Fruit fly (Drosophila melanogaster) whole organism, embryonic: ENCODE measurements around the gene Gr21a.

Experiments used
- CG10321 ChIP-seq: fragments of 200-800 bp; sonication (Bioruptor generic); IDR thresholded peaks from 2 replicates; pipeline ENCODE4 v1.3.6; 2022; ENCODE audit warnings: missing biosample characterization, missing genetic modification characterization
- CG10431 ChIP-seq: fragments of 200-800 bp; sonication (Bioruptor generic); optimal IDR thresholded peaks from 3 replicates; lab custom pipeline; 2018; ENCODE audit warnings: missing biosample characterization, mild to moderate bottlenecking, missing genetic modification characterization
- CG10979 ChIP-seq: fragments of 200-800 bp; sonication (Bioruptor generic); optimal IDR thresholded peaks from 2 replicates; lab custom pipeline; 2018; ENCODE audit warnings: missing biosample characterization, mild to moderate bottlenecking, missing genetic modification characterization, moderate library complexity
- CG12104 ChIP-seq: fragments of 200-800 bp; sonication (Bioruptor generic); optimal IDR thresholded peaks from 3 replicates; lab custom pipeline; 2016; ENCODE audit warnings: missing biosample characterization, missing genetic modification characterization
- CG12155 ChIP-seq: fragments of 200-800 bp; sonication (Bioruptor generic); optimal IDR thresholded peaks from 3 replicates; lab custom pipeline; 2016; ENCODE audit warnings: missing biosample characterization, missing genetic modification characterization
- CG12219 ChIP-seq: fragments of 200-800 bp; sonication (Bioruptor generic); optimal IDR thresholded peaks from 3 replicates; lab custom pipeline; 2018; ENCODE audit warnings: missing biosample characterization, mild to moderate bottlenecking, missing genetic modification characterization
- CG14860 ChIP-seq: fragments of 200-800 bp; sonication (Bioruptor generic); IDR thresholded peaks from 3 replicates; pipeline ENCODE4 v1.3.6; 2022; ENCODE audit warnings: missing biosample characterization, missing genetic modification characterization; ENCODE audit not compliant: partially characterized antibody
- CG15269 ChIP-seq: fragments of 200-800 bp; sonication (Bioruptor generic); optimal IDR thresholded peaks from 2 replicates; lab custom pipeline; 2018; ENCODE audit warnings: missing biosample characterization, mild to moderate bottlenecking, missing genetic modification characterization, moderate library complexity
- CG1603 ChIP-seq: fragments of 200-800 bp; sonication (Bioruptor generic); optimal IDR thresholded peaks from 2 replicates; lab custom pipeline; 2019; ENCODE audit warnings: missing biosample characterization, mild to moderate bottlenecking, missing genetic modification characterization, moderate library complexity
- CG17328 ChIP-seq: fragments of 200-800 bp; sonication (Bioruptor generic); IDR thresholded peaks from 2 replicates; pipeline ENCODE4 v1.3.6; 2022; ENCODE audit warnings: missing biosample characterization, missing genetic modification characterization
- CG17568 ChIP-seq: fragments of 200-800 bp; sonication (Bioruptor generic); optimal IDR thresholded peaks from 2 replicates; lab custom pipeline; 2018; ENCODE audit warnings: missing biosample characterization, mild to moderate bottlenecking, missing genetic modification characterization, moderate library complexity
- CG30431 ChIP-seq: fragments of 200-800 bp; sonication (Bioruptor generic); optimal IDR thresholded peaks from 2 replicates; lab custom pipeline; 2017; ENCODE audit warnings: missing biosample characterization, missing genetic modification characterization
- CG4424 ChIP-seq: fragments of 200-800 bp; sonication (Bioruptor generic); optimal IDR thresholded peaks from 3 replicates; lab custom pipeline; 2016; ENCODE audit warnings: missing biosample characterization, missing genetic modification characterization
- CG4707 ChIP-seq: fragments of 200-800 bp; sonication (Bioruptor generic); optimal IDR thresholded peaks from 2 replicates; lab custom pipeline; 2018; ENCODE audit warnings: missing biosample characterization, mild to moderate bottlenecking, missing genetic modification characterization, moderate library complexity
- CG6654 ChIP-seq: fragments of 200-800 bp; sonication (Bioruptor generic); optimal IDR thresholded peaks from 2 replicates; lab custom pipeline; 2017; ENCODE audit warnings: missing biosample characterization, mild to moderate bottlenecking, missing genetic modification characterization
- CG7745 ChIP-seq: fragments of 200-800 bp; sonication (Bioruptor generic); optimal IDR thresholded peaks from 2 replicates; lab custom pipeline; 2018; ENCODE audit warnings: missing biosample characterization, mild to moderate bottlenecking, missing genetic modification characterization, moderate library complexity
- CG8281 ChIP-seq: fragments of 200-800 bp; sonication (Bioruptor generic); optimal IDR thresholded peaks from 2 replicates; lab custom pipeline; 2018; ENCODE audit warnings: missing biosample characterization, mild to moderate bottlenecking, missing genetic modification characterization, moderate library complexity
- CG8944 ChIP-seq: fragments of 200-800 bp; sonication (Bioruptor generic); optimal IDR thresholded peaks from 3 replicates; lab custom pipeline; 2016; ENCODE audit warnings: missing biosample characterization, missing genetic modification characterization
- D19A ChIP-seq: fragments of 200-800 bp; optimal IDR thresholded peaks from 3 replicates; lab custom pipeline; 2019; ENCODE audit warnings: missing biosample characterization, mild to moderate bottlenecking, missing genetic modification characterization, moderate library complexity
- Dfd ChIP-seq, 2 experiments: fragments of >200 bp; optimal IDR thresholded peaks; 2 replicates each; lab custom pipeline; 2017; ENCODE audit warnings: missing biosample characterization in 2 of 2, missing genetic modification characterization in 2 of 2
- Dref ChIP-seq: fragments of 200-800 bp; sonication (Bioruptor generic); IDR thresholded peaks from 2 replicates; pipeline ENCODE4 v1.3.6; 2022; ENCODE audit warnings: missing biosample characterization, missing genetic modification characterization
- GATAe ChIP-seq: fragments of 200-800 bp; sonication (Bioruptor generic); conservative IDR thresholded peaks from 2 replicates; pipeline ENCODE4 v1.3.6; 2022; ENCODE audit warnings: missing biosample characterization, missing genetic modification characterization
- HmgD ChIP-seq: fragments of 200-800 bp; sonication (Bioruptor generic); optimal IDR thresholded peaks from 3 replicates; lab custom pipeline; 2016; ENCODE audit warnings: missing biosample characterization, missing genetic modification characterization
- Hmr ChIP-seq: fragments of 200-800 bp; sonication (Bioruptor generic); optimal IDR thresholded peaks from 3 replicates; lab custom pipeline; 2017; ENCODE audit warnings: mild to moderate bottlenecking, missing biosample characterization, missing genetic modification reagents, missing genetic modification characterization
- MBD-R2 ChIP-seq: fragments of 200-800 bp; sonication (Bioruptor generic); IDR thresholded peaks from 2 replicates; pipeline ENCODE4 v1.3.6; 2022; ENCODE audit warnings: missing biosample characterization, missing genetic modification characterization
- Nf-YC ChIP-seq: fragments of 200-800 bp; optimal IDR thresholded peaks from 3 replicates; lab custom pipeline; 2019; ENCODE audit warnings: missing biosample characterization, mild to moderate bottlenecking, missing genetic modification characterization, moderate library complexity
- Opbp ChIP-seq: fragments of 200-800 bp; sonication (Bioruptor generic); IDR thresholded peaks from 3 replicates; pipeline ENCODE4 v1.3.6; 2022; ENCODE audit warnings: missing biosample characterization, missing genetic modification characterization; ENCODE audit not compliant: partially characterized antibody
- Sry-β ChIP-seq: fragments of 200-800 bp; sonication (Bioruptor generic); optimal IDR thresholded peaks from 2 replicates; lab custom pipeline; 2018; ENCODE audit warnings: missing biosample characterization, mild to moderate bottlenecking, missing genetic modification characterization, moderate library complexity
- Xbp1 ChIP-seq: fragments of 200-800 bp; sonication (Bioruptor generic); optimal IDR thresholded peaks from 3 replicates; lab custom pipeline; 2016; ENCODE audit warnings: missing biosample characterization, mild to moderate bottlenecking, missing genetic modification characterization
- Xrp1 ChIP-seq: fragments of 200-800 bp; sonication (Bioruptor generic); IDR thresholded peaks from 2 replicates; pipeline ENCODE4 v1.3.6; 2022; ENCODE audit warnings: missing biosample characterization, missing genetic modification characterization
- br ChIP-seq: fragments of >200 bp; optimal IDR thresholded peaks from 2 replicates; lab custom pipeline; 2017
- cas ChIP-seq: fragments of 200-800 bp; sonication (Bioruptor generic); IDR thresholded peaks from 2 replicates; pipeline ENCODE4 v1.3.6; 2022; ENCODE audit warnings: missing biosample characterization, missing genetic modification characterization
- chm ChIP-seq: fragments of 200-800 bp; sonication (Bioruptor generic); IDR thresholded peaks from 2 replicates; pipeline ENCODE4 v1.3.6; 2022; ENCODE audit warnings: missing biosample characterization, missing genetic modification characterization
- chn ChIP-seq: fragments of 200-800 bp; sonication (Bioruptor generic); optimal IDR thresholded peaks from 2 replicates; lab custom pipeline; 2016; ENCODE audit warnings: missing biosample characterization, missing genetic modification characterization
- crol ChIP-seq: fragments of 200-800 bp; sonication (Bioruptor generic); IDR thresholded peaks from 2 replicates; pipeline ENCODE4 v1.3.6; 2022; ENCODE audit warnings: missing biosample characterization, missing genetic modification characterization
- gcm ChIP-seq: fragments of 200-800 bp; sonication (Bioruptor generic); optimal IDR thresholded peaks from 2 replicates; lab custom pipeline; 2019; ENCODE audit warnings: missing biosample characterization, mild to moderate bottlenecking, missing genetic modification characterization, moderate library complexity
- gt ChIP-seq: fragments of 200-800 bp; sonication (Bioruptor generic); IDR thresholded peaks from 2 replicates; pipeline ENCODE4 v1.3.6; 2022; ENCODE audit warnings: missing biosample characterization, missing genetic modification characterization
- lov ChIP-seq, 2 experiments: fragments of 200-800 bp in 1 of 2; fragments of >200 bp in 1 of 2; sonication (Bioruptor generic) in 1 of 2; IDR thresholded peaks in 1 of 2; optimal IDR thresholded peaks in 1 of 2; 2 replicates in 1 of 2; 3 replicates in 1 of 2; pipeline versions ENCODE4 v1.3.6 to Lab custom; 2017 to 2022; ENCODE audit warnings: missing biosample characterization in 1 of 2, missing genetic modification characterization in 1 of 2
- onecut ChIP-seq: fragments of 200-800 bp; sonication (Bioruptor generic); IDR thresholded peaks from 2 replicates; pipeline ENCODE4 v1.3.6; 2022; ENCODE audit warnings: missing biosample characterization, missing genetic modification characterization
- org-1 ChIP-seq: fragments of 200-800 bp; sonication (Bioruptor generic); optimal IDR thresholded peaks from 2 replicates; lab custom pipeline; 2017; ENCODE audit warnings: missing biosample characterization, missing genetic modification characterization
- p53 ChIP-seq: fragments of 200-800 bp; sonication (Bioruptor generic); optimal IDR thresholded peaks from 2 replicates; lab custom pipeline; 2016; ENCODE audit warnings: missing biosample characterization, missing genetic modification characterization
- row ChIP-seq: fragments of 200-800 bp; sonication (Bioruptor generic); IDR thresholded peaks from 3 replicates; pipeline ENCODE4 v1.3.6; 2022; ENCODE audit warnings: missing biosample characterization, missing genetic modification characterization
- salm ChIP-seq: fragments of 200-800 bp; sonication (Bioruptor generic); optimal IDR thresholded peaks from 2 replicates; lab custom pipeline; 2018; ENCODE audit warnings: missing biosample characterization, mild to moderate bottlenecking, missing genetic modification characterization
- scrt ChIP-seq: fragments of 200-800 bp; sonication (Bioruptor generic); optimal IDR thresholded peaks from 2 replicates; lab custom pipeline; 2018; ENCODE audit warnings: missing biosample characterization, mild to moderate bottlenecking, missing genetic modification characterization, moderate library complexity
- sens-2 ChIP-seq: fragments of 200-800 bp; sonication (Bioruptor generic); IDR thresholded peaks from 2 replicates; pipeline ENCODE4 v1.3.6; 2022; ENCODE audit warnings: missing biosample characterization, missing genetic modification characterization
- stc ChIP-seq: fragments of 200-800 bp; sonication (Bioruptor generic); IDR thresholded peaks from 2 replicates; pipeline ENCODE4 v1.3.6; 2022; ENCODE audit warnings: missing biosample characterization, missing genetic modification characterization
- vfl ChIP-seq: fragments of 200-800 bp; sonication (Bioruptor generic); optimal IDR thresholded peaks from 2 replicates; lab custom pipeline; 2016; ENCODE audit warnings: missing biosample characterization, missing genetic modification characterization
- wdn ChIP-seq: fragments of 200-800 bp; sonication (Bioruptor generic); IDR thresholded peaks from 2 replicates; pipeline ENCODE4 v1.3.6; 2022; ENCODE audit warnings: missing biosample characterization, missing genetic modification characterization
- zen2 ChIP-seq: fragments of 200-800 bp; sonication (Bioruptor generic); IDR thresholded peaks from 3 replicates; pipeline ENCODE4 v1.3.6; 2022; ENCODE audit warnings: missing biosample characterization, missing genetic modification characterization; ENCODE audit not compliant: partially characterized antibody

Gene Gr21a

DNA sequence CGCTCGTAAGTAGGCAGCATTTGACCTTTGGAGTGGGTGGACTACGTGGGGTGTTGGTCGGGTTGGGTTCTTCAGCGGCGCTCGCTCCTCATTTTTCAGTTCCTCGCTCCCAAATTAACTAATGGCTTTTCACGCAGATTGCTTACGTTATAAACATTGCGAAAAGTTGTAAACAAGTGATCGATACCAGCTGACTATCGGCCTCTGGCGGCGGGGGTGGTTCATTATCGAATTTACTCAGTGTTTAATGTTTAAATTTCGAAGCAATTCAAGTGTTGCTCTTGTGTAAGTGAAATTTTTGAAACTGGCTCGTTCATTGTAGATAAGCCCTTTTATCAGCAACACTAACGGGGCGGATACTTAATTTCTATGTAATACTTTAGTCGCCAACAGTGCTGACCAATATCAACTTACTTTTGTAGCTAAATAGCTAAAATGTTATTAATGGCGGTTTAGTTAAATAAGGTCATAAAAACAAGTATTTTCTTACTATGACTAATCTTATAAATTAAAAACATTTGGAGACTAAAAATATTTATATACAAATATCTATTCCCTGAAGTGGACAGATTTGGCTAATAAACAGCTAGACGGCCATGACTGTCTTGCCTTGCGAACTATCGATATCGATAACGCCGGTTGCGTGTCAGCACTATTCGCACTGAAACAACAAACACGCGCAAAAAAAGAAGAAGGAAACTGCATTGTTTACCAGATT, 39.2 kb downstream of the Gr21a start, which contains the start of the genes PGAP2 and Clp (continued):
- no peak for TF ChIP-seq zen2
- 0 out of 2 replicates have a peak, but pooled peaks have one; percentile 7 for TF ChIP-seq sens-2 (GFP tag; lab: Robert Waterston, UW)
- TF ChIP-seq CG14860 = peak; percentile 65; the same call in 2 of the 3 replicates
- peak; percentile 74 for TF ChIP-seq Dref (GFP tag; lab: Robert Waterston, UW)
- TF ChIP-seq vfl (GFP tag; lab: Kevin White, UChicago) = peak; percentile 17
- TF ChIP-seq CG8281 (tag; lab: Kevin White, UChicago) = peak; percentile 29
- no peak for TF ChIP-seq gt (GFP tag; lab: Robert Waterston, UW)
- TF ChIP-seq scrt (GFP tag; lab: Kevin White, UChicago) = no peak
- TF ChIP-seq Sry-β = peak; percentile 99
- TF ChIP-seq wdn (GFP tag; lab: Robert Waterston, UW) = no peak
- TF ChIP-seq Hmr = peak; percentile 64
- no peak for TF ChIP-seq D19A (tag; lab: Kevin White, UChicago)
- peak; percentile 73 for TF ChIP-seq CG12155
- no peak for TF ChIP-seq salm
- TF ChIP-seq CG6654 = peak; percentile 8
- peak; percentile 70 for TF ChIP-seq CG17328
- no peak for TF ChIP-seq Opbp (GFP tag; lab: Robert Waterston, UW)
- TF ChIP-seq CG1603 = peak; percentile 48
- peak; percentile 70 for TF ChIP-seq MBD-R2 (GFP tag; lab: Robert Waterston, UW)
- peak; percentile 82 for TF ChIP-seq Xrp1 (GFP tag; lab: Robert Waterston, UW)
- peak; percentile 85 for TF ChIP-seq CG10979 (tag; lab: Kevin White, UChicago)
- peak; percentile 64 for TF ChIP-seq Nf-YC (tag; lab: Kevin White, UChicago)
- TF ChIP-seq gcm (GFP tag; lab: Kevin White, UChicago) = peak; percentile 36
- TF ChIP-seq CG15269 (tag; lab: Kevin White, UChicago) = peak; percentile 77
- TF ChIP-seq Dfd (GFP tag; optimal IDR thresholded peaks at IDR 0.05; lab: Kevin White, UChicago) = no peak
- TF ChIP-seq p53 = no peak
- TF ChIP-seq CG12219 (GFP tag; lab: Kevin White, UChicago) = no peak
- peak; percentile 16 for TF ChIP-seq org-1 (GFP tag; lab: Kevin White, UChicago)
- TF ChIP-seq chn (GFP tag; lab: Kevin White, UChicago) = peak; percentile 51
- peak; percentile 19 for TF ChIP-seq CG30431 (GFP tag; lab: Kevin White, UChicago)
- no peak for TF ChIP-seq chm (GFP tag; lab: Robert Waterston, UW)
- TF ChIP-seq CG7745 (tag; lab: Kevin White, UChicago) = no peak
- TF ChIP-seq stc (GFP tag; lab: Robert Waterston, UW) = peak; percentile 54; the same call in 1 of the 2 replicates
- no peak for TF ChIP-seq lov (optimal IDR thresholded peaks at IDR 0.05; lab: Kevin White, UChicago)
- TF ChIP-seq lov (GFP tag; IDR thresholded peaks at IDR 0.05; lab: Robert Waterston, UW) = no peak
- TF ChIP-seq CG10321 (GFP tag; lab: Robert Waterston, UW) = no peak
- TF ChIP-seq CG4424 (GFP tag; lab: Kevin White, UChicago) = peak; percentile 79
- 0 out of 2 replicates have a peak, but pooled peaks have one; percentile 13 for TF ChIP-seq cas
- TF ChIP-seq CG8944 = peak; percentile 12
- TF ChIP-seq br = no peak
- TF ChIP-seq CG17568 (GFP tag; lab: Kevin White, UChicago) = no peak
- TF ChIP-seq CG4707 (GFP tag; lab: Kevin White, UChicago) = no peak
- no peak for TF ChIP-seq CG10431 (GFP tag; lab: Kevin White, UChicago)
- TF ChIP-seq HmgD (GFP tag; lab: Kevin White, UChicago) = no peak
- no peak for TF ChIP-seq crol (GFP tag; lab: Robert Waterston, UW)
- peak; percentile 94 for TF ChIP-seq row (GFP tag; lab: Robert Waterston, UW)
- TF ChIP-seq GATAe (GFP tag; lab: Robert Waterston, UW) = no peak
- TF ChIP-seq onecut (GFP tag; lab: Robert Waterston, UW) = no peak; the same call in 1 of the 2 replicates
- peak; percentile 79 for TF ChIP-seq CG12104 (GFP tag; lab: Kevin White, UChicago)
- TF ChIP-seq Xbp1 (GFP tag; lab: Kevin White, UChicago) = peak; percentile 81
